Fruit fly (Drosophila melanogaster): ENCODE measurements around the gene wac.

wac gene

dm6 chr3L:247482-248225, 10.3 kb upstream of the wac start, which contains the start of gene mthl14:
TSS of gene mthl14 (plus strand) at chr3L:247491.
- no peak for TF ChIP-seq noc (tag; optimal IDR thresholded peaks at IDR 0.05)

- TF ChIP-seq noc (tag; optimal IDR thresholded peaks at IDR 0.05) = no peak
These were observed 9.7 kb upstream of the wac start for dm6 chr3L:248226-248758.

- TF ChIP-seq noc (tag; optimal IDR thresholded peaks at IDR 0.05) = no peak
These were observed 4.8 kb downstream of the wac start for dm6 chr3L:262724-263177.

- TF ChIP-seq noc (tag; optimal IDR thresholded peaks at IDR 0.05) = no peak
These were observed 5.8 kb downstream of the wac start for dm6 chr3L:263500-264377.

dm6 chr3L:264378-265151, 6.6 kb downstream of the wac start, which contains the start of the genes Tudor-SN and mRpL17:
TSS of gene Tudor-SN (minus strand) at chr3L:264380.
TSS of gene mRpL17 (plus strand) at chr3L:264779.
- TF ChIP-seq noc (tag; optimal IDR thresholded peaks at IDR 0.05) = peak; percentile 38

- TF ChIP-seq noc (tag; optimal IDR thresholded peaks at IDR 0.05) = no peak
These were observed 7.8 kb downstream of the wac start, which contains the start of gene CG34263 for dm6 chr3L:265808-266207. TSS of gene CG34263 (minus strand) at chr3L:265908.

dm6 chr3L:267083-267482, 9.1 kb downstream of the wac start, which contains the start of gene miple1:
TSS of gene miple1 (plus strand) at chr3L:267299.
- no peak for TF ChIP-seq noc (tag; optimal IDR thresholded peaks at IDR 0.05)

dm6 chr3L:267618-268017, 9.6 kb downstream of the wac start:
- TF ChIP-seq noc (tag; optimal IDR thresholded peaks at IDR 0.05) = no peak

- peak; percentile 47 for TF ChIP-seq noc (tag; optimal IDR thresholded peaks at IDR 0.05)
These were observed 13.0 kb downstream of the wac start, which contains the start of gene miple2 for dm6 chr3L:270760-271500. TSS of gene miple2 (plus strand) at chr3L:271200.

dm6 chr3L:271501-272249, 13.7 kb downstream of the wac start:
- TF ChIP-seq noc (tag; optimal IDR thresholded peaks at IDR 0.05) = no peak

- no peak for TF ChIP-seq noc (tag; optimal IDR thresholded peaks at IDR 0.05)
These were observed 15.3 kb downstream of the wac start, which contains the start of gene CG32845 for dm6 chr3L:273291-273690. TSS of gene CG32845 (minus strand) at chr3L:273391.

- TF ChIP-seq noc (tag; optimal IDR thresholded peaks at IDR 0.05) = no peak
These were observed 16.9 kb downstream of the wac start, which contains the start of gene ttm2 for dm6 chr3L:274855-275254. TSS of gene ttm2 (plus strand) at chr3L:275155.

- no peak for TF ChIP-seq noc (tag; optimal IDR thresholded peaks at IDR 0.05)
These were observed 18.9 kb downstream of the wac start, which contains the start of gene RhoGEF3 for dm6 chr3L:276736-277487. TSS of gene RhoGEF3 (plus strand) at chr3L:277437.
